Worm (Caenorhabditis elegans) whole organism, mixed stage, embryonic: Measurements from ENCODE around the gene C50B6.3.

Experiments used
- elt-1 ChIP-seq: sonication (generic microtip); optimal IDR thresholded peaks from 2 replicates; lab custom pipeline; 2017; ENCODE audit warnings: missing genetic modification characterization, mild to moderate bottlenecking, missing compliant biosample characterization, antibody characterized with exemption, moderate library complexity, borderline replicate concordance; ENCODE audit not compliant: insufficient read depth
- flh-1 ChIP-seq: fragments of 200-800 bp; sonication (Bioruptor generic); optimal IDR thresholded peaks from 2 replicates; lab custom pipeline; 2018; ENCODE audit warnings: mild to moderate bottlenecking, missing genetic modification characterization, moderate library complexity, missing compliant biosample characterization
- ham-2 ChIP-seq: fragments of 200-800 bp; sonication (Bioruptor generic); optimal IDR thresholded peaks from 2 replicates; lab custom pipeline; 2018; ENCODE audit warnings: mild to moderate bottlenecking, missing genetic modification characterization, missing compliant biosample characterization
- lin-13 ChIP-seq: fragments of 150-350 bp; optimal IDR thresholded peaks from 2 replicates; lab custom pipeline; 2014; ENCODE audit warnings: missing biosample characterization, missing genetic modification characterization
- pha-4 ChIP-seq: fragments of 150-350 bp; optimal IDR thresholded peaks from 2 replicates; lab custom pipeline; 2018; ENCODE audit warnings: missing biosample characterization, missing genetic modification reagents, missing genetic modification characterization
- unc-39 ChIP-seq: fragments of 150-350 bp; optimal IDR thresholded peaks from 2 replicates; lab custom pipeline; 2014; ENCODE audit warnings: missing biosample characterization, missing genetic modification characterization
- zip-8 ChIP-seq: fragments of 150-350 bp; optimal IDR thresholded peaks from 2 replicates; lab custom pipeline; 2014; ENCODE audit warnings: missing biosample characterization, missing genetic modification characterization

DNA sequence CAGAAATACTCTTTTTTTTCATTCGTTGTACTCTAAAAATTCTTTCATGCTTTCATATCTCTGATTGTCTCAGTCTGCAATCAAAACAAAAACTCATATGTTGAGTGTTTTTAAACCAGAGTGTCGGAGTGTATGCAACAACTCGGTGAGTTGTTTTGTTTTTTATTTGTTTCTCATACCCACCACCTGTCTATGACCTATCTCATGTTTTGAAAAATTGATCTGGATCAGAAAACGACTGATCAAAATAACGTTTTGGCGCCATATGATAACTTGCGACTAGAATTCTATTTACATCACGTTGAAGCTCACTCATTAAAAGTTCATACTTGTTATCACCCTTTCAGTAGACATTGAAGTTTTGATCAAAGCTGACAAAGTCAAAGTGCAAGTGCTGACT is 14.7 kb upstream of the C50B6.3 start:
- no peak for TF ChIP-seq pha-4 (tag; lab: Kevin White, UChicago)
- TF ChIP-seq ham-2, result no peak
- TF ChIP-seq unc-39 (tag; lab: Kevin White, UChicago), result no peak
- no peak for TF ChIP-seq elt-1
- no peak for TF ChIP-seq zip-8 (tag; lab: Kevin White, UChicago)
- TF ChIP-seq lin-13 (tag; lab: Kevin White, UChicago), result no peak
- TF ChIP-seq flh-1 (GFP tag; lab: Kevin White, UChicago), result no peak
